Worm (Caenorhabditis elegans) whole organism, L4 larva: Measurements from ENCODE around the gene noa-1.
A peak's percentile ranks its signal among the peaks of the same experiment; 100 is the strongest.

Source experiments
- F37D6.2 ChIP-seq: sonication (generic microtip); optimal IDR thresholded peaks from 2 replicates; lab custom pipeline; 2016; ENCODE audit warnings: mild to moderate bottlenecking, missing genetic modification characterization, missing compliant biosample characterization
- T20F7.1 ChIP-seq: fragments of 200-800 bp; sonication (Bioruptor generic); optimal IDR thresholded peaks from 2 replicates; lab custom pipeline; 2018; ENCODE audit warnings: mild to moderate bottlenecking, missing genetic modification characterization, missing compliant biosample characterization
- T26A8.4 ChIP-seq: fragments of 200-800 bp; sonication (Bioruptor generic); IDR thresholded peaks from 2 replicates; pipeline ENCODE4 v1.3.6; 2022; ENCODE audit warnings: missing genetic modification characterization, missing compliant biosample characterization
- Y105C5A.15 ChIP-seq: fragments of 200-800 bp; sonication (Bioruptor generic); IDR thresholded peaks from 2 replicates; pipeline ENCODE4 v1.3.6; 2022; ENCODE audit warnings: missing genetic modification characterization, missing compliant biosample characterization
- Y75B8A.6 ChIP-seq: fragments of 200-800 bp; sonication (Bioruptor generic); IDR thresholded peaks from 2 replicates; pipeline ENCODE4 v1.3.6; 2022; ENCODE audit warnings: missing genetic modification reagents, missing genetic modification characterization, missing compliant biosample characterization
- ZK546.5 ChIP-seq, 2 experiments: sonication (generic microtip); optimal IDR thresholded peaks; 2 replicates each; lab custom pipeline; 2017; ENCODE audit warnings: missing biosample characterization in 2 of 2, missing genetic modification characterization in 2 of 2
- aha-1 ChIP-seq: fragments of 150-350 bp; peaks from one replicate; lab custom pipeline; 2014; ENCODE audit warnings: missing biosample characterization, missing genetic modification characterization
- aly-2 ChIP-seq: sonication (generic microtip); optimal IDR thresholded peaks from 2 replicates; lab custom pipeline; 2018; ENCODE audit warnings: missing biosample characterization, missing genetic modification characterization
- ama-1 ChIP-seq: fragments of 150-350 bp; optimal IDR thresholded peaks from 2 replicates; lab custom pipeline; 2014; ENCODE audit warnings: inconsistent platforms, mixed read lengths
- attf-4 ChIP-seq: sonication (generic microtip); optimal IDR thresholded peaks from 3 replicates; lab custom pipeline; 2017; ENCODE audit warnings: missing biosample characterization, missing genetic modification characterization
- ceh-28 ChIP-seq: fragments of 150-350 bp; optimal IDR thresholded peaks from 2 replicates; lab custom pipeline; 2014; ENCODE audit warnings: missing biosample characterization, missing genetic modification reagents, missing genetic modification characterization
- ceh-32 ChIP-seq: sonication (generic microtip); optimal IDR thresholded peaks from 2 replicates; lab custom pipeline; 2016; ENCODE audit warnings: mild to moderate bottlenecking, missing genetic modification characterization, missing compliant biosample characterization; ENCODE audit not compliant: poor library complexity
- ceh-44 ChIP-seq: fragments of 200-800 bp; sonication (Bioruptor generic); IDR thresholded peaks from 2 replicates; pipeline ENCODE4 v1.3.6; 2022; ENCODE audit warnings: missing genetic modification reagents, missing genetic modification characterization, missing compliant biosample characterization
- ceh-62 ChIP-seq: sonication (generic microtip); optimal IDR thresholded peaks from 2 replicates; lab custom pipeline; 2017; ENCODE audit warnings: missing biosample characterization, missing genetic modification characterization
- ceh-82 ChIP-seq: sonication (generic microtip); optimal IDR thresholded peaks from 2 replicates; lab custom pipeline; 2017; ENCODE audit warnings: missing biosample characterization, missing genetic modification characterization
- daf-16 ChIP-seq, 3 experiments: sonication (generic microtip); optimal IDR thresholded peaks; 2 replicates each; lab custom pipeline; 2016 to 2017; ENCODE audit warnings: missing genetic modification characterization in 3 of 3, missing genetic modification reagents in 3 of 3, mild to moderate bottlenecking in 2 of 3, missing compliant biosample characterization in 2 of 3, missing biosample characterization in 1 of 3, moderate library complexity in 1 of 3
- daf-19 ChIP-seq: fragments of 200-800 bp; sonication (Bioruptor generic); conservative IDR thresholded peaks from 2 replicates; pipeline ENCODE4 v1.3.6; 2022; ENCODE audit warnings: missing genetic modification characterization, missing compliant biosample characterization
- duxl-1 ChIP-seq: sonication (generic microtip); optimal IDR thresholded peaks from 2 replicates; lab custom pipeline; 2016; ENCODE audit warnings: mild to moderate bottlenecking, missing genetic modification characterization, moderate library complexity, missing compliant biosample characterization; ENCODE audit not compliant: poor library complexity
- dve-1 ChIP-seq: sonication (generic microtip); optimal IDR thresholded peaks from 2 replicates; lab custom pipeline; 2017; ENCODE audit warnings: antibody characterized with exemption, mild to moderate bottlenecking, missing genetic modification characterization, missing compliant biosample characterization; ENCODE audit not compliant: insufficient read depth
- egl-43 ChIP-seq: fragments of 200-800 bp; sonication (Bioruptor generic); IDR thresholded peaks from 2 replicates; pipeline ENCODE4 v1.3.6; 2022; ENCODE audit warnings: missing genetic modification reagents, missing genetic modification characterization, missing compliant biosample characterization
- gei-8 ChIP-seq: fragments of 200-800 bp; sonication (Bioruptor generic); optimal IDR thresholded peaks from 2 replicates; lab custom pipeline; 2018; ENCODE audit warnings: mild to moderate bottlenecking, missing genetic modification characterization, missing compliant biosample characterization
- hlh-11 ChIP-seq: fragments of 200-800 bp; sonication (Bioruptor generic); optimal IDR thresholded peaks from 2 replicates; lab custom pipeline; 2018; ENCODE audit warnings: mild to moderate bottlenecking, missing genetic modification characterization, missing compliant biosample characterization
- hlh-30 ChIP-seq: sonication (generic microtip); optimal IDR thresholded peaks from 2 replicates; lab custom pipeline; 2017; ENCODE audit warnings: antibody characterized with exemption, mild to moderate bottlenecking, missing genetic modification characterization, missing compliant biosample characterization; ENCODE audit not compliant: insufficient read depth
- hmg-1.1 ChIP-seq: fragments of 200-800 bp; sonication (Bioruptor generic); IDR thresholded peaks from 2 replicates; pipeline ENCODE4 v1.3.6; 2022; ENCODE audit warnings: missing genetic modification reagents, missing genetic modification characterization, missing compliant biosample characterization
- lim-7 ChIP-seq: fragments of 200-800 bp; sonication (Bioruptor generic); IDR thresholded peaks from 2 replicates; pipeline ENCODE4 v1.3.6; 2022; ENCODE audit warnings: missing genetic modification characterization, missing compliant biosample characterization
- lin-29 ChIP-seq: fragments of 200-800 bp; sonication (Bioruptor generic); IDR thresholded peaks from 2 replicates; pipeline ENCODE4 v1.3.6; 2022; ENCODE audit warnings: missing genetic modification reagents, missing genetic modification characterization, missing compliant biosample characterization
- lin-39 ChIP-seq: fragments of 150-350 bp; optimal IDR thresholded peaks from 2 replicates; lab custom pipeline; 2014; ENCODE audit warnings: missing biosample characterization, missing genetic modification reagents, missing genetic modification characterization
- mes-2 ChIP-seq: sonication (generic microtip); optimal IDR thresholded peaks from 2 replicates; lab custom pipeline; 2016; ENCODE audit warnings: missing genotype, mild to moderate bottlenecking, missing genetic modification characterization, missing compliant biosample characterization; ENCODE audit not compliant: poor library complexity, severe bottlenecking
- nhr-10 ChIP-seq: fragments of 150-350 bp; optimal IDR thresholded peaks from 2 replicates; lab custom pipeline; 2014; ENCODE audit warnings: missing biosample characterization, missing genetic modification characterization
- nhr-11 ChIP-seq: fragments of 150-350 bp; optimal IDR thresholded peaks from 2 replicates; lab custom pipeline; 2014; ENCODE audit warnings: missing biosample characterization, missing genetic modification characterization
- nhr-111 ChIP-seq: fragments of 200-800 bp; sonication (Bioruptor generic); optimal IDR thresholded peaks from 2 replicates; lab custom pipeline; 2018; ENCODE audit warnings: mild to moderate bottlenecking, missing genetic modification characterization, missing compliant biosample characterization
- nhr-237 ChIP-seq: sonication (generic microtip); optimal IDR thresholded peaks from 2 replicates; lab custom pipeline; 2017; ENCODE audit warnings: missing biosample characterization, missing genetic modification characterization
- nhr-48 ChIP-seq: sonication (generic microtip); optimal IDR thresholded peaks from 2 replicates; lab custom pipeline; 2016; ENCODE audit warnings: mild to moderate bottlenecking, missing genetic modification characterization, missing compliant biosample characterization
- nhr-6 ChIP-seq: fragments of 150-350 bp; optimal IDR thresholded peaks from 2 replicates; lab custom pipeline; 2014; ENCODE audit warnings: missing biosample characterization, missing genetic modification characterization
- nhr-77 ChIP-seq: fragments of 150-350 bp; optimal IDR thresholded peaks from 2 replicates; lab custom pipeline; 2014; ENCODE audit warnings: missing biosample characterization, missing genetic modification characterization
- php-3 ChIP-seq: fragments of 200-800 bp; sonication (Bioruptor generic); IDR thresholded peaks from 2 replicates; pipeline ENCODE4 v1.3.6; 2022; ENCODE audit warnings: missing genetic modification reagents, missing genetic modification characterization, missing compliant biosample characterization
- set-16 ChIP-seq: fragments of 200-800 bp; sonication (Bioruptor generic); IDR thresholded peaks from 2 replicates; pipeline ENCODE4 v1.3.6; 2022; ENCODE audit warnings: missing genetic modification reagents, missing genetic modification characterization, missing compliant biosample characterization
- snpc-1.2 ChIP-seq: fragments of 200-800 bp; sonication (Bioruptor generic); IDR thresholded peaks from 2 replicates; pipeline ENCODE4 v1.3.6; 2022; ENCODE audit warnings: missing genetic modification reagents, missing genetic modification characterization, missing compliant biosample characterization
- unc-39 ChIP-seq: sonication (generic microtip); optimal IDR thresholded peaks from 2 replicates; lab custom pipeline; 2017; ENCODE audit warnings: missing biosample characterization, missing genetic modification characterization
- unc-62 ChIP-seq, 3 experiments: fragments of 150-350 bp in 1 of 3; sonication (generic microtip); optimal IDR thresholded peaks in 2 of 3; peaks in 1 of 3; 1 replicate in 1 of 3; 2 replicates in 2 of 3; lab custom pipeline; 2014 to 2017; ENCODE audit warnings: missing biosample characterization in 3 of 3, missing genetic modification characterization in 3 of 3, missing genetic modification reagents in 3 of 3, missing genotype in 1 of 3
- zfp-3 ChIP-seq: fragments of 200-800 bp; sonication (Bioruptor generic); conservative IDR thresholded peaks from 2 replicates; pipeline ENCODE4 v1.3.6; 2022; ENCODE audit warnings: missing genetic modification reagents, missing genetic modification characterization, missing compliant biosample characterization
- zip-11 ChIP-seq: fragments of 200-800 bp; sonication (Bioruptor generic); IDR thresholded peaks from 2 replicates; pipeline ENCODE4 v1.3.6; 2022; ENCODE audit warnings: missing genetic modification characterization, missing compliant biosample characterization

The noa-1 gene

ce11 chrII:13505386-13505785, 35.5 kb downstream of the noa-1 start:
- TF ChIP-seq unc-62 (GFP tag; optimal IDR thresholded peaks at IDR 0.05 in 1 of 2; lab: Kevin White, UChicago) (peak in 1 of 2 experiments; percentile 95), unc-62 (tag; optimal IDR thresholded peaks at IDR 0.05; lab: Kevin White, UChicago) (no peak), attf-4 (tag; lab: Kevin White, UChicago) (no peak)

- TF ChIP-seq aly-2 = no peak
- TF ChIP-seq nhr-111 (GFP tag; lab: Kevin White, UChicago) = no peak
- TF ChIP-seq gei-8 (GFP tag; lab: Kevin White, UChicago) = no peak
- TF ChIP-seq nhr-237 = no peak
- TF ChIP-seq unc-39 = no peak
- no peak for TF ChIP-seq lin-29 (GFP tag; lab: Robert Waterston, UW)
- TF ChIP-seq nhr-6 = no peak
- no peak for TF ChIP-seq T20F7.1 (GFP tag; lab: Kevin White, UChicago)
- no peak for TF ChIP-seq ZK546.5 (tag; optimal IDR thresholded peaks at IDR 0.05; lab: Kevin White, UChicago)
- no peak for TF ChIP-seq php-3 (GFP tag; lab: Robert Waterston, UW)
- TF ChIP-seq egl-43 (GFP tag; lab: Robert Waterston, UW) = no peak
- no peak for TF ChIP-seq hmg-1.1 (GFP tag; lab: Robert Waterston, UW)
- no peak for TF ChIP-seq ceh-32 (tag; lab: Kevin White, UChicago)
- TF ChIP-seq F37D6.2 (tag; lab: Kevin White, UChicago) = no peak
- no peak for TF ChIP-seq lim-7 (GFP tag; lab: Robert Waterston, UW)
- TF ChIP-seq T26A8.4 (GFP tag; lab: Robert Waterston, UW) = no peak
- no peak for TF ChIP-seq nhr-10 (tag; lab: Kevin White, UChicago)
- TF ChIP-seq hlh-11 (tag; lab: Kevin White, UChicago) = no peak
- TF ChIP-seq mes-2 (tag; lab: Kevin White, UChicago) = no peak
- no peak for TF ChIP-seq ama-1 (lab: Kevin White, UChicago)
Observed at ce11 chrII:13503653-13504052, 37.2 kb downstream of the noa-1 start, which contains the start of gene F54F11.1. Gene F54F11.1, plus strand, starts transcription at chrII:13503953.

DNA sequence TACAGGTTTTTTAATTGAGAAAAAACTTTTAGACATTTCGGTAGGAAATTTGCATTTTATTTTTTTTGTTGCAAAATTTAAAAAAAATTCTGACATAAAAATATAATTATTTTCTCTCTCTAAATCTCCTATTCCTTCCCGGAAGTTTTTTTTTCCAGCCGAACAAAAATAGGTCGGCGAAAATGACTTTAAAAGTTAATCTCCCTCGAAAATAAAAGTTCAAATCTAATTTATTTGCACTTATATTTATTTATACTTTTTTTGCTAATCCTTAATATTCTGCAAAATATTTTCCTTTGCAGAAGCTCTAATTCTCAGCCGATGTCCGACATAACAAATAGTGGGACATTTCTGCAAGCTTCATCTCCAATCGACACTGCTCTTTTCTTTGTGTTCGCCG, 39.3 kb downstream of the noa-1 start, which contains the start of gene F45H10.5:
Gene F45H10.5 (plus strand): TSS at position 301 of the 400 bp plus-strand sequence.
- TF ChIP-seq zip-11 (GFP tag; lab: Robert Waterston, UW) = no peak
- TF ChIP-seq unc-62 (GFP tag; optimal IDR thresholded peaks at IDR 0.05 in 1 of 2; lab: Kevin White, UChicago) = peak in 1 of 2 experiments; percentile 5
- no peak for TF ChIP-seq unc-62 (tag; optimal IDR thresholded peaks at IDR 0.05; lab: Kevin White, UChicago)
- TF ChIP-seq nhr-111 (GFP tag; lab: Kevin White, UChicago) = no peak
- TF ChIP-seq, all 104 proteins: peak for 1

- TF ChIP-seq unc-62 (GFP tag; optimal IDR thresholded peaks at IDR 0.05 in 1 of 2; lab: Kevin White, UChicago) (peak in 1 of 2 experiments; percentile 21), unc-62 (tag; optimal IDR thresholded peaks at IDR 0.05; lab: Kevin White, UChicago) (no peak), aha-1 (peak; percentile 76), duxl-1 (tag; lab: Kevin White, UChicago) (no peak), snpc-1.2 (GFP tag; lab: Robert Waterston, UW) (no peak), lim-7 (GFP tag; lab: Robert Waterston, UW) (no peak), daf-16 (GFP tag; optimal IDR thresholded peaks at IDR 0.05; lab: Kevin White, UChicago) (no peak), daf-16 (tag; optimal IDR thresholded peaks at IDR 0.05; lab: Kevin White, UChicago) (no peak), lin-39 (no peak), ceh-62 (tag; lab: Kevin White, UChicago) (no peak), daf-19 (GFP tag; lab: Robert Waterston, UW) (no peak)
Observed at ce11 chrII:13500582-13500981, 40.3 kb downstream of the noa-1 start.

- TF ChIP-seq nhr-11 (no peak), nhr-77 (peak; percentile 38), F37D6.2 (tag; lab: Kevin White, UChicago) (no peak), set-16 (GFP tag; lab: Robert Waterston, UW) (no peak), hlh-11 (tag; lab: Kevin White, UChicago) (peak; percentile 33), dve-1 (tag; lab: Kevin White, UChicago) (peak; percentile 44), ceh-28 (tag; lab: Kevin White, UChicago) (no peak), ceh-82 (no peak), lim-7 (GFP tag; lab: Robert Waterston, UW) (no peak), hlh-30 (tag; lab: Kevin White, UChicago) (no peak), ceh-44 (GFP tag; lab: Robert Waterston, UW) (no peak), Y75B8A.6 (GFP tag; lab: Robert Waterston, UW) (no peak), zfp-3 (GFP tag; lab: Robert Waterston, UW) (no peak), daf-16 (GFP tag; optimal IDR thresholded peaks at IDR 0.05; lab: Kevin White, UChicago) (no peak), daf-16 (tag; optimal IDR thresholded peaks at IDR 0.05; lab: Kevin White, UChicago) (peak; percentile 87), ceh-62 (tag; lab: Kevin White, UChicago) (no peak), nhr-48 (no peak), Y105C5A.15 (GFP tag; lab: Robert Waterston, UW) (no peak), snpc-1.2 (GFP tag; lab: Robert Waterston, UW) (no peak)
Observed at ce11 chrII:13495718-13496117, 45.1 kb downstream of the noa-1 start, which contains the start of gene drr-1. Gene drr-1, minus strand, starts transcription at chrII:13495900.
